Worm (Caenorhabditis elegans): Measurements from ENCODE around the gene mrp-8.

ce11 chrIII:12317492-12317891, 14.5 kb upstream of the mrp-8 start:
- TF ChIP-seq ama-1 (optimal IDR thresholded peaks at IDR 0.05) (no peak), ama-1 (GFP tag; optimal IDR thresholded peaks at IDR 0.05) (no peak), hmg-20 (GFP tag; IDR thresholded peaks at IDR 0.05) (no peak), ztf-26 (tag; optimal IDR thresholded peaks at IDR 0.05) (no peak), ceh-58 (GFP tag; IDR thresholded peaks at IDR 0.05) (no peak), ceh-27 (GFP tag; optimal IDR thresholded peaks at IDR 0.05) (no peak)

All from whole organism, young adult.